Fruit fly (Drosophila melanogaster): ENCODE data around the gene kud.
A peak's percentile ranks its signal among the peaks of the same experiment; 100 is the strongest.

Gene kud

DNA sequence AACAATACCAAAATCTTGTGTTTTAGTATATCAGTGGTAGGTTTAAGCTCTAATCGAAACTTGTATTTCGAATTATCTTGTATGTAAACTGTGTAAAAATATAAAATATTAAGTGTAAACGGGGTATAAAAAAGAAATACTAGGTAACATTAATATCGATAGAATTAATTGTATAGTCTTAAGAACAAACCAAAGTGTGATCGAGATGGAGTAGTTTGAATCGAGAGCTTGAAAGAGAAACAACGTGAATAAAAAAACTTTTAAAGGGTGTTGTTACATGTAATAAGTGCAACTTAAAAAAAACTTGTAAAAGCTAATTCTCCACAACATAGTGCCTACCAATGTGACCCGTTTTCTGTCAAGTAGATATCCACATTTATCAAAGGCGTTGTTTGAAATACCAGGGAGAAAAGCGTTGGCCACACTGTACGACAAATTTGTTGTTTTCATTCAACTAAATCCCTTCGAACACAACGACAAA, 2.7 kb downstream of the kud start, which contains the start of gene TSG101:
TSG101 (plus strand) TSS at position 208 of the 481 bp plus-strand sequence.
- TF ChIP-seq Hr96 (GFP tag; optimal IDR thresholded peaks at IDR 0.05) (no peak), CG33017 (tag; optimal IDR thresholded peaks at IDR 0.05) (peak; percentile 8)

dm6 chr3L:16840540-16840939, 4.3 kb downstream of the kud start:
- TF ChIP-seq CG33017 (tag; optimal IDR thresholded peaks at IDR 0.05): no peak
- no peak for TF ChIP-seq CG7045 (GFP tag; optimal IDR thresholded peaks at IDR 0.05)
- TF ChIP-seq Mnt (GFP tag; optimal IDR thresholded peaks at IDR 0.05): no peak
- TF ChIP-seq pad (GFP tag; optimal IDR thresholded peaks at IDR 0.05): no peak
- no peak for TF ChIP-seq Clk (GFP tag; optimal IDR thresholded peaks at IDR 0.05)
- no peak for TF ChIP-seq kay (GFP tag; ENCODE audit: borderline replicate concordance)
- TF ChIP-seq tj (GFP tag; optimal IDR thresholded peaks at IDR 0.05): no peak
- no peak for TF ChIP-seq bab1 (GFP tag; optimal IDR thresholded peaks at IDR 0.05)
- no peak for TF ChIP-seq ovo (GFP tag; optimal IDR thresholded peaks at IDR 0.05)
- TF ChIP-seq CG7101 (tag; optimal IDR thresholded peaks at IDR 0.05): no peak
- TF ChIP-seq cnc (optimal IDR thresholded peaks at IDR 0.05): no peak
- no peak for TF ChIP-seq toe (GFP tag; optimal IDR thresholded peaks at IDR 0.05)
- no peak for TF ChIP-seq CG5204 (GFP tag; optimal IDR thresholded peaks at IDR 0.05)
- TF ChIP-seq Hr96 (GFP tag; optimal IDR thresholded peaks at IDR 0.05): no peak
- TF ChIP-seq Crg-1 (GFP tag; optimal IDR thresholded peaks at IDR 0.05): no peak
- no peak for TF ChIP-seq CG12768 (GFP tag; optimal IDR thresholded peaks at IDR 0.05)
- TF ChIP-seq CG14711 (tag; optimal IDR thresholded peaks at IDR 0.05): no peak
- TF ChIP-seq cic (GFP tag; optimal IDR thresholded peaks at IDR 0.05): no peak
- TF ChIP-seq CG1620 (GFP tag; optimal IDR thresholded peaks at IDR 0.05): no peak

DNA sequence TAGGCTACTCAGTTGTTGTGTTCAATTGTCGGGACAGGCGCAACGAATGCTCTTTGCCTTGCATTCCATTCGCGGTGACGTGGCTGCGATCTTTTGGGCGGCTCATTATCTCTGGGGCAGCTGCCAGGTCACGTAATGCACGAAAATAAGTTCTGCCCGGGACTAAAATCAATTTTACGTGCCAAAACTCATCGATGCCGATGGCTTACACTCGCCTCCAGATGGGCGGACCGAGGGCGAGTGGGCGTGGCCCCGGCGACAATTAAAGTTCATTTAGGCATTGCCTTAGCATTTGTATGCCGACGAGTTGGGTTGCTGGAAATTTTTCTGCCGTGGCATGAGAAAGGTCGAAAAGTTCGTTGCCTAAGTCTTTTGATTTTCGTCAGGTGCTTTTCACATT, 8.1 kb downstream of the kud start:
- TF ChIP-seq CG5204 (GFP tag; optimal IDR thresholded peaks at IDR 0.05) (no peak), CG7045 (GFP tag; optimal IDR thresholded peaks at IDR 0.05) (no peak), Hr96 (GFP tag; optimal IDR thresholded peaks at IDR 0.05) (no peak), ovo (GFP tag; optimal IDR thresholded peaks at IDR 0.05) (no peak), CG14711 (tag; optimal IDR thresholded peaks at IDR 0.05) (no peak), CG33017 (tag; optimal IDR thresholded peaks at IDR 0.05) (no peak), CG7101 (tag; optimal IDR thresholded peaks at IDR 0.05) (no peak), Crg-1 (GFP tag; optimal IDR thresholded peaks at IDR 0.05) (no peak), cic (GFP tag; optimal IDR thresholded peaks at IDR 0.05) (no peak), CG11617 (GFP tag; optimal IDR thresholded peaks at IDR 0.05) (no peak)

- TF ChIP-seq Mnt (GFP tag; optimal IDR thresholded peaks at IDR 0.05) (no peak), pad (GFP tag; optimal IDR thresholded peaks at IDR 0.05) (no peak), CG7101 (tag; optimal IDR thresholded peaks at IDR 0.05) (no peak), CG5204 (GFP tag; optimal IDR thresholded peaks at IDR 0.05) (no peak), CG1620 (GFP tag; optimal IDR thresholded peaks at IDR 0.05) (no peak), CG14711 (tag; optimal IDR thresholded peaks at IDR 0.05) (no peak), CG11617 (GFP tag; optimal IDR thresholded peaks at IDR 0.05) (no peak), CG12768 (GFP tag; optimal IDR thresholded peaks at IDR 0.05) (no peak), cic (GFP tag; optimal IDR thresholded peaks at IDR 0.05) (no peak), cnc (optimal IDR thresholded peaks at IDR 0.05) (no peak), kay (GFP tag; ENCODE audit: borderline replicate concordance) (no peak), CG7045 (GFP tag; optimal IDR thresholded peaks at IDR 0.05) (no peak), toe (GFP tag; optimal IDR thresholded peaks at IDR 0.05) (no peak), tj (GFP tag; optimal IDR thresholded peaks at IDR 0.05) (no peak), bab1 (GFP tag; optimal IDR thresholded peaks at IDR 0.05) (no peak), CG33017 (tag; optimal IDR thresholded peaks at IDR 0.05) (no peak), ovo (GFP tag; optimal IDR thresholded peaks at IDR 0.05) (no peak)
Observed at dm6 chr3L:16829983-16830382, 14.8 kb downstream of the kud start.

dm6 chr3L:16828967-16829366, 15.8 kb downstream of the kud start, which contains the start of gene CG13024:
Gene CG13024, minus strand, starts transcription at chr3L:16829074.
- TF ChIP-seq toe (GFP tag; optimal IDR thresholded peaks at IDR 0.05) (no peak), cnc (optimal IDR thresholded peaks at IDR 0.05) (no peak), CG1620 (GFP tag; optimal IDR thresholded peaks at IDR 0.05) (no peak), ovo (GFP tag; optimal IDR thresholded peaks at IDR 0.05) (no peak), cic (GFP tag; optimal IDR thresholded peaks at IDR 0.05) (no peak), CG12768 (GFP tag; optimal IDR thresholded peaks at IDR 0.05) (no peak), Mnt (GFP tag; optimal IDR thresholded peaks at IDR 0.05) (no peak), pad (GFP tag; optimal IDR thresholded peaks at IDR 0.05) (no peak)

dm6 chr3L:16825195-16825594, 19.6 kb downstream of the kud start:
- TF ChIP-seq tj (GFP tag; optimal IDR thresholded peaks at IDR 0.05): no peak
- no peak for TF ChIP-seq pad (GFP tag; optimal IDR thresholded peaks at IDR 0.05)
- no peak for TF ChIP-seq cnc (optimal IDR thresholded peaks at IDR 0.05)
- TF ChIP-seq toe (GFP tag; optimal IDR thresholded peaks at IDR 0.05): no peak
- TF ChIP-seq Hr96 (GFP tag; optimal IDR thresholded peaks at IDR 0.05): no peak
- no peak for TF ChIP-seq CG5204 (GFP tag; optimal IDR thresholded peaks at IDR 0.05)
- TF ChIP-seq bab1 (GFP tag; optimal IDR thresholded peaks at IDR 0.05): no peak
- TF ChIP-seq CG1620 (GFP tag; optimal IDR thresholded peaks at IDR 0.05): no peak
- no peak for TF ChIP-seq CG14711 (tag; optimal IDR thresholded peaks at IDR 0.05)
- TF ChIP-seq CG33017 (tag; optimal IDR thresholded peaks at IDR 0.05): no peak
- no peak for TF ChIP-seq ovo (GFP tag; optimal IDR thresholded peaks at IDR 0.05)
- TF ChIP-seq Mnt (GFP tag; optimal IDR thresholded peaks at IDR 0.05): no peak
- TF ChIP-seq kay (GFP tag; ENCODE audit: borderline replicate concordance): no peak
- no peak for TF ChIP-seq CG7101 (tag; optimal IDR thresholded peaks at IDR 0.05)
- no peak for TF ChIP-seq CG12768 (GFP tag; optimal IDR thresholded peaks at IDR 0.05)

dm6 chr3L:16824725-16825124, 20.1 kb downstream of the kud start:
- TF ChIP-seq CG12768 (GFP tag; optimal IDR thresholded peaks at IDR 0.05) (no peak), ovo (GFP tag; optimal IDR thresholded peaks at IDR 0.05) (no peak), cnc (optimal IDR thresholded peaks at IDR 0.05) (no peak), CG1620 (GFP tag; optimal IDR thresholded peaks at IDR 0.05) (no peak), CG33017 (tag; optimal IDR thresholded peaks at IDR 0.05) (no peak), Mnt (GFP tag; optimal IDR thresholded peaks at IDR 0.05) (no peak), tj (GFP tag; optimal IDR thresholded peaks at IDR 0.05) (no peak), Crg-1 (GFP tag; optimal IDR thresholded peaks at IDR 0.05) (no peak), CG14711 (tag; optimal IDR thresholded peaks at IDR 0.05) (no peak), CG5204 (GFP tag; optimal IDR thresholded peaks at IDR 0.05) (no peak), Clk (GFP tag; optimal IDR thresholded peaks at IDR 0.05) (no peak), pad (GFP tag; optimal IDR thresholded peaks at IDR 0.05) (no peak), cic (GFP tag; optimal IDR thresholded peaks at IDR 0.05) (no peak), CG7101 (tag; optimal IDR thresholded peaks at IDR 0.05) (no peak), kay (GFP tag; ENCODE audit: borderline replicate concordance) (no peak), CG11617 (GFP tag; optimal IDR thresholded peaks at IDR 0.05) (no peak), bab1 (GFP tag; optimal IDR thresholded peaks at IDR 0.05) (no peak), Hr96 (GFP tag; optimal IDR thresholded peaks at IDR 0.05) (no peak), toe (GFP tag; optimal IDR thresholded peaks at IDR 0.05) (no peak), CG7045 (GFP tag; optimal IDR thresholded peaks at IDR 0.05) (no peak)
